Fruit fly (Drosophila melanogaster) whole organism, embryonic: ENCODE measurements around the gene CG31211.

ENCODE experiments used
- Aef1 ChIP-seq: fragments of 200-800 bp; sonication (Bioruptor generic); IDR thresholded peaks from 3 replicates; pipeline ENCODE4 v1.3.6; 2022; ENCODE audit warnings: missing biosample characterization, missing genetic modification characterization
- Antp ChIP-seq: fragments of 200-800 bp; sonication (Bioruptor generic); optimal IDR thresholded peaks from 3 replicates; lab custom pipeline; 2016; ENCODE audit warnings: missing biosample characterization, missing genetic modification characterization
- B-H1 ChIP-seq: fragments of 200-800 bp; sonication (Bioruptor generic); IDR thresholded peaks from 3 replicates; pipeline ENCODE4 v1.3.6; 2022; ENCODE audit warnings: missing biosample characterization, missing genetic modification characterization
- CG10209 ChIP-seq: fragments of 200-800 bp; sonication (Bioruptor generic); optimal IDR thresholded peaks from 3 replicates; lab custom pipeline; 2017; ENCODE audit warnings: missing biosample characterization, mild to moderate bottlenecking, missing genetic modification characterization, missing genetic modification reagents
- CG1024 ChIP-seq: fragments of 200-800 bp; sonication (Bioruptor generic); IDR thresholded peaks from 2 replicates; pipeline ENCODE4 v1.3.6; 2022; ENCODE audit warnings: missing biosample characterization, missing genetic modification characterization
- CG10267 ChIP-seq: fragments of 200-800 bp; sonication (Bioruptor generic); optimal IDR thresholded peaks from 2 replicates; lab custom pipeline; 2018; ENCODE audit warnings: missing biosample characterization, mild to moderate bottlenecking, missing genetic modification characterization, moderate library complexity
- CG11504 ChIP-seq: fragments of 200-800 bp; sonication (Bioruptor generic); optimal IDR thresholded peaks from 3 replicates; lab custom pipeline; 2019; ENCODE audit warnings: missing biosample characterization, mild to moderate bottlenecking, missing genetic modification characterization, moderate library complexity
- CG12659 ChIP-seq: fragments of 200-800 bp; sonication (Bioruptor generic); optimal IDR thresholded peaks from 3 replicates; lab custom pipeline; 2017; ENCODE audit warnings: mild to moderate bottlenecking, missing biosample characterization, missing genetic modification reagents, missing genetic modification characterization
- CG12769 ChIP-seq: fragments of 200-800 bp; sonication (Bioruptor generic); optimal IDR thresholded peaks from 2 replicates; lab custom pipeline; 2019; ENCODE audit warnings: missing biosample characterization, mild to moderate bottlenecking, missing genetic modification characterization, moderate library complexity
- CG12942 ChIP-seq: fragments of 200-800 bp; sonication (Bioruptor generic); optimal IDR thresholded peaks from 3 replicates; lab custom pipeline; 2016; ENCODE audit warnings: missing biosample characterization, missing genetic modification characterization
- CG14014 ChIP-seq: fragments of 200-800 bp; sonication (Bioruptor generic); IDR thresholded peaks from 2 replicates; pipeline ENCODE4 v1.3.6; 2022; ENCODE audit warnings: missing biosample characterization, missing genetic modification characterization
- CG14860 ChIP-seq: fragments of 200-800 bp; sonication (Bioruptor generic); IDR thresholded peaks from 3 replicates; pipeline ENCODE4 v1.3.6; 2022; ENCODE audit warnings: missing biosample characterization, missing genetic modification characterization; ENCODE audit not compliant: partially characterized antibody
- CG15601 ChIP-seq: fragments of 200-800 bp; sonication (Bioruptor generic); optimal IDR thresholded peaks from 3 replicates; lab custom pipeline; 2019; ENCODE audit warnings: missing biosample characterization, mild to moderate bottlenecking, missing genetic modification characterization, moderate library complexity
- CG1603 ChIP-seq: fragments of 200-800 bp; sonication (Bioruptor generic); optimal IDR thresholded peaks from 2 replicates; lab custom pipeline; 2019; ENCODE audit warnings: missing biosample characterization, mild to moderate bottlenecking, missing genetic modification characterization, moderate library complexity
- CG16813 ChIP-seq: fragments of 200-800 bp; sonication (Bioruptor generic); IDR thresholded peaks from 3 replicates; pipeline ENCODE4 v1.3.6; 2022; ENCODE audit warnings: missing biosample characterization, missing genetic modification characterization; ENCODE audit not compliant: partially characterized antibody
- CG18476 ChIP-seq: fragments of 200-800 bp; sonication (Bioruptor generic); optimal IDR thresholded peaks from 2 replicates; lab custom pipeline; 2016; ENCODE audit warnings: missing biosample characterization, mild to moderate bottlenecking, missing genetic modification characterization
- CG18599 ChIP-seq: fragments of 200-800 bp; sonication (Bioruptor generic); optimal IDR thresholded peaks from 3 replicates; lab custom pipeline; 2017; ENCODE audit warnings: missing biosample characterization, missing genetic modification characterization, mild to moderate bottlenecking, moderate library complexity, missing genetic modification reagents
- CG2202 ChIP-seq: fragments of 200-800 bp; sonication (Bioruptor generic); optimal IDR thresholded peaks from 2 replicates; lab custom pipeline; 2018; ENCODE audit warnings: missing biosample characterization, mild to moderate bottlenecking, missing genetic modification characterization
- CG32532 ChIP-seq: fragments of 200-800 bp; sonication (Bioruptor generic); IDR thresholded peaks from 2 replicates; pipeline ENCODE4 v1.3.6; 2022; ENCODE audit warnings: missing biosample characterization, missing genetic modification characterization
- CG32772 ChIP-seq: fragments of 200-800 bp; sonication (Bioruptor generic); IDR thresholded peaks from 2 replicates; pipeline ENCODE4 v1.3.6; 2022; ENCODE audit warnings: missing biosample characterization, missing genetic modification characterization
- CG3281 ChIP-seq: fragments of 200-800 bp; sonication (Bioruptor generic); optimal IDR thresholded peaks from 3 replicates; lab custom pipeline; 2017; ENCODE audit warnings: missing biosample characterization, mild to moderate bottlenecking, missing genetic modification characterization
- CG3838 ChIP-seq: fragments of 200-800 bp; sonication (Bioruptor generic); optimal IDR thresholded peaks from 3 replicates; lab custom pipeline; 2016; ENCODE audit warnings: missing biosample characterization, missing genetic modification characterization
- CG4707 ChIP-seq: fragments of 200-800 bp; sonication (Bioruptor generic); optimal IDR thresholded peaks from 2 replicates; lab custom pipeline; 2018; ENCODE audit warnings: missing biosample characterization, mild to moderate bottlenecking, missing genetic modification characterization, moderate library complexity
- Dll ChIP-seq: fragments of 200-800 bp; sonication (Bioruptor generic); IDR thresholded peaks from 4 replicates; pipeline ENCODE4 v1.3.6; 2022; ENCODE audit warnings: missing biosample characterization, missing genetic modification characterization; ENCODE audit not compliant: partially characterized antibody
- Drgx ChIP-seq: fragments of 200-800 bp; sonication (Bioruptor generic); IDR thresholded peaks from 2 replicates; pipeline ENCODE4 v1.3.6; 2022; ENCODE audit warnings: missing biosample characterization, missing genetic modification characterization
- Fer3 ChIP-seq: fragments of 200-800 bp; sonication (Bioruptor generic); optimal IDR thresholded peaks from 2 replicates; lab custom pipeline; 2018; ENCODE audit warnings: missing biosample characterization, mild to moderate bottlenecking, missing genetic modification characterization, moderate library complexity
- Hr3 ChIP-seq: fragments of 200-800 bp; sonication (Bioruptor generic); optimal IDR thresholded peaks from 3 replicates; lab custom pipeline; 2016; ENCODE audit warnings: missing biosample characterization, missing genetic modification characterization
- Hsf ChIP-seq: fragments of 200-800 bp; sonication (Bioruptor generic); optimal IDR thresholded peaks from 3 replicates; lab custom pipeline; 2016; ENCODE audit warnings: missing biosample characterization, missing genetic modification characterization
- Oaz ChIP-seq: fragments of 200-800 bp; sonication (Bioruptor generic); IDR thresholded peaks from 2 replicates; pipeline ENCODE4 v1.3.6; 2022; ENCODE audit warnings: missing biosample characterization, missing genetic modification characterization
- PHDP ChIP-seq: fragments of 200-800 bp; sonication (Bioruptor generic); optimal IDR thresholded peaks from 3 replicates; lab custom pipeline; 2018; ENCODE audit warnings: missing biosample characterization, mild to moderate bottlenecking, missing genetic modification characterization, moderate library complexity
- abd-A ChIP-seq: fragments of 200-800 bp; sonication (Bioruptor generic); optimal IDR thresholded peaks from 3 replicates; lab custom pipeline; 2019; ENCODE audit warnings: missing biosample characterization, mild to moderate bottlenecking, missing genetic modification characterization, moderate library complexity
- crc ChIP-seq: fragments of 200-800 bp; sonication (Bioruptor generic); optimal IDR thresholded peaks from 2 replicates; lab custom pipeline; 2016; ENCODE audit warnings: missing biosample characterization, missing genetic modification characterization
- crol ChIP-seq: fragments of 200-800 bp; sonication (Bioruptor generic); IDR thresholded peaks from 2 replicates; pipeline ENCODE4 v1.3.6; 2022; ENCODE audit warnings: missing biosample characterization, missing genetic modification characterization
- cwo ChIP-seq: fragments of 200-800 bp; sonication (Bioruptor generic); optimal IDR thresholded peaks from 3 replicates; lab custom pipeline; 2017; ENCODE audit warnings: missing biosample characterization, missing genetic modification characterization, mild to moderate bottlenecking, moderate library complexity, missing genetic modification reagents
- ems ChIP-seq: fragments of 200-800 bp; sonication (Bioruptor generic); optimal IDR thresholded peaks from 3 replicates; lab custom pipeline; 2016; ENCODE audit warnings: missing biosample characterization, missing genetic modification characterization
- fd102C ChIP-seq: fragments of 200-800 bp; sonication (Bioruptor generic); optimal IDR thresholded peaks from 2 replicates; lab custom pipeline; 2018; ENCODE audit warnings: missing biosample characterization, mild to moderate bottlenecking, missing genetic modification characterization, moderate library complexity
- fd96Cb ChIP-seq: fragments of 200-800 bp; sonication (Bioruptor generic); optimal IDR thresholded peaks from 2 replicates; lab custom pipeline; 2018; ENCODE audit warnings: missing biosample characterization, mild to moderate bottlenecking, missing genetic modification characterization, moderate library complexity
- hb ChIP-seq: fragments of 200-800 bp; sonication (Bioruptor generic); IDR thresholded peaks from 3 replicates; pipeline ENCODE4 v1.3.6; 2022; ENCODE audit warnings: missing biosample characterization, missing genetic modification characterization; ENCODE audit not compliant: partially characterized antibody
- insv ChIP-seq, 2 experiments: fragments of 200-800 bp; sonication (Bioruptor generic); optimal IDR thresholded peaks; 3 replicates each; lab custom pipeline; 2016 to 2018; ENCODE audit warnings: missing biosample characterization in 2 of 2, missing genetic modification characterization in 2 of 2
- lab ChIP-seq: fragments of 200-800 bp; sonication (Bioruptor generic); optimal IDR thresholded peaks from 3 replicates; lab custom pipeline; 2017; ENCODE audit warnings: missing biosample characterization, missing genetic modification characterization, mild to moderate bottlenecking, moderate library complexity, missing genetic modification reagents
- lola ChIP-seq, 3 experiments: fragments of >200 bp in 2 of 3; fragments of 200-800 bp in 1 of 3; sonication (Bioruptor generic) in 1 of 3; optimal IDR thresholded peaks; 2 replicates each; lab custom pipeline; 2017 to 2019; ENCODE audit warnings: missing biosample characterization in 3 of 3, missing genetic modification characterization in 3 of 3, mild to moderate bottlenecking in 1 of 3, moderate library complexity in 1 of 3
- nmo ChIP-seq: fragments of 200-800 bp; sonication (Bioruptor generic); optimal IDR thresholded peaks from 2 replicates; lab custom pipeline; 2018; ENCODE audit warnings: missing biosample characterization, mild to moderate bottlenecking, missing genetic modification characterization, moderate library complexity
- sens ChIP-seq: fragments of 200-800 bp; sonication (Bioruptor generic); peaks from one replicate; lab custom pipeline; 2016; ENCODE audit warnings: missing biosample characterization, missing genetic modification characterization
- sim ChIP-seq: fragments of 200-800 bp; sonication (Bioruptor generic); IDR thresholded peaks from 2 replicates; pipeline ENCODE4 v1.3.6; 2022; ENCODE audit warnings: missing biosample characterization, missing genetic modification characterization
- slbo ChIP-seq: fragments of 200-800 bp; sonication (Bioruptor generic); IDR thresholded peaks from 2 replicates; pipeline ENCODE4 v1.3.6; 2022; ENCODE audit warnings: missing biosample characterization, missing genetic modification characterization
- sqz ChIP-seq: fragments of 200-800 bp; sonication (Bioruptor generic); optimal IDR thresholded peaks from 3 replicates; lab custom pipeline; 2018; ENCODE audit warnings: missing biosample characterization, mild to moderate bottlenecking, missing genetic modification characterization
- sr ChIP-seq: fragments of 200-800 bp; sonication (Bioruptor generic); IDR thresholded peaks from 3 replicates; pipeline ENCODE4 v1.3.6; 2022; ENCODE audit warnings: missing biosample characterization, missing genetic modification characterization
- unc-4 ChIP-seq: fragments of 200-800 bp; sonication (Bioruptor generic); IDR thresholded peaks from 2 replicates; pipeline ENCODE4 v1.3.6; 2022; ENCODE audit warnings: missing biosample characterization, missing genetic modification characterization; ENCODE audit not compliant: partially characterized antibody

The CG31211 gene

dm6 chr3R:11947079-11947869 is 2.2 kb upstream of the CG31211 start (continued):
- TF ChIP-seq Fer3 (no peak), Dll (no peak), fd96Cb (no peak), unc-4 (GFP tag; lab: Robert Waterston, UW) (no peak), crol (GFP tag; lab: Robert Waterston, UW) (peak; percentile 43), CG11504 (tag; lab: Kevin White, UChicago) (peak; percentile 29), CG3281 (GFP tag; lab: Kevin White, UChicago) (peak; percentile 38), lola (GFP tag; optimal IDR thresholded peaks at IDR 0.05; lab: Kevin White, UChicago) (no peak), CG32532 (GFP tag; lab: Robert Waterston, UW) (peak; percentile 49), CG12769 (tag; lab: Kevin White, UChicago) (peak; percentile 18), CG14014 (no peak), CG1603 (tag; lab: Kevin White, UChicago) (peak; percentile 46), CG32772 (GFP tag; lab: Robert Waterston, UW) (0 out of 2 replicates have a peak, but pooled peaks have one; percentile 13), slbo (peak; percentile 59), CG12659 (GFP tag; lab: Kevin White, UChicago) (no peak), CG12942 (no peak), Hsf (GFP tag; lab: Kevin White, UChicago) (peak; percentile 6), CG10209 (GFP tag; lab: Kevin White, UChicago) (no peak), hb (GFP tag; lab: Robert Waterston, UW) (no peak), Antp (GFP tag; lab: Kevin White, UChicago) (peak; percentile 23), ems (peak; percentile 25), CG16813 (GFP tag; lab: Robert Waterston, UW) (no peak), CG15601 (tag; lab: Kevin White, UChicago) (no peak), lab (GFP tag; lab: Kevin White, UChicago) (peak; percentile 26), sqz (GFP tag; lab: Kevin White, UChicago) (peak; percentile 16), crc (GFP tag; lab: Kevin White, UChicago) (no peak), insv (GFP tag; optimal IDR thresholded peaks at IDR 0.05; lab: Kevin White, UChicago) (no peak), CG1024 (GFP tag; lab: Robert Waterston, UW) (0 out of 2 replicates have a peak, but pooled peaks have one; percentile 5), sr (GFP tag; lab: Robert Waterston, UW) (no peak), PHDP (tag; lab: Kevin White, UChicago) (peak; percentile 2), CG4707 (GFP tag; lab: Kevin White, UChicago) (no peak), nmo (GFP tag; lab: Kevin White, UChicago) (peak; percentile 4), Hr3 (GFP tag; lab: Kevin White, UChicago) (no peak), CG3838 (no peak), Aef1 (peak; percentile 33; the same call in 2 of the 3 replicates), B-H1 (no peak), Oaz (GFP tag; lab: Robert Waterston, UW) (no peak; the same call in 1 of the 2 replicates), sim (GFP tag; lab: Robert Waterston, UW) (no peak), CG14860 (GFP tag; lab: Robert Waterston, UW) (no peak), CG2202 (no peak), fd102C (GFP tag; lab: Kevin White, UChicago) (no peak), CG18599 (GFP tag; lab: Kevin White, UChicago) (peak; percentile 34), CG18476 (GFP tag; lab: Kevin White, UChicago) (no peak), cwo (GFP tag; lab: Kevin White, UChicago) (no peak), sens (GFP tag; lab: Kevin White, UChicago) (peak; percentile 57), CG10267 (tag; lab: Kevin White, UChicago) (no peak), Drgx (GFP tag; lab: Robert Waterston, UW) (peak; percentile 46; the same call in 1 of the 2 replicates), abd-A (tag; lab: Kevin White, UChicago) (no peak)
